Fruit fly (Drosophila melanogaster) whole organism, adult: Measurements from ENCODE around the gene Nsun5.

Experiments
- CG11617 ChIP-seq: fragments of 200-800 bp; sonication (Bioruptor generic); optimal IDR thresholded peaks from 2 replicates; lab custom pipeline; 2017; ENCODE audit warnings: mild to moderate bottlenecking, missing biosample characterization, missing genetic modification reagents, missing genetic modification characterization
- CG12768 ChIP-seq: fragments of 200-800 bp; sonication (Bioruptor generic); optimal IDR thresholded peaks from 2 replicates; lab custom pipeline; 2017; ENCODE audit warnings: missing biosample characterization, missing genetic modification characterization, mild to moderate bottlenecking, moderate library complexity, missing genetic modification reagents
- CG14711 ChIP-seq: fragments of 200-800 bp; sonication (Bioruptor generic); optimal IDR thresholded peaks from 2 replicates; lab custom pipeline; 2018; ENCODE audit warnings: missing biosample characterization, mild to moderate bottlenecking, missing genetic modification characterization, moderate library complexity
- CG1620 ChIP-seq: fragments of 200-800 bp; sonication (Bioruptor generic); optimal IDR thresholded peaks from 2 replicates; lab custom pipeline; 2016; ENCODE audit warnings: missing biosample characterization, missing genetic modification characterization
- CG33017 ChIP-seq: fragments of 200-800 bp; sonication (Bioruptor generic); optimal IDR thresholded peaks from 2 replicates; lab custom pipeline; 2018; ENCODE audit warnings: missing biosample characterization, mild to moderate bottlenecking, missing genetic modification characterization, moderate library complexity
- CG5204 ChIP-seq: fragments of 200-800 bp; sonication (Bioruptor generic); optimal IDR thresholded peaks from 2 replicates; lab custom pipeline; 2016; ENCODE audit warnings: missing biosample characterization, missing genetic modification characterization
- CG7045 ChIP-seq: fragments of 200-800 bp; sonication (Bioruptor generic); optimal IDR thresholded peaks from 2 replicates; lab custom pipeline; 2017; ENCODE audit warnings: missing biosample characterization, mild to moderate bottlenecking, missing genetic modification characterization
- CG7101 ChIP-seq: fragments of 200-800 bp; sonication (Bioruptor generic); optimal IDR thresholded peaks from 2 replicates; lab custom pipeline; 2018; ENCODE audit warnings: missing biosample characterization, mild to moderate bottlenecking, missing genetic modification characterization, moderate library complexity
- Clk ChIP-seq: fragments of 200-800 bp; sonication (Bioruptor generic); optimal IDR thresholded peaks from 2 replicates; lab custom pipeline; 2017; ENCODE audit warnings: missing biosample characterization, missing genetic modification characterization
- Crg-1 ChIP-seq: fragments of 200-800 bp; sonication (Bioruptor generic); optimal IDR thresholded peaks from 2 replicates; lab custom pipeline; 2016; ENCODE audit warnings: missing biosample characterization, missing genetic modification characterization
- Hr96 ChIP-seq: fragments of 200-800 bp; sonication (Bioruptor generic); optimal IDR thresholded peaks from 2 replicates; lab custom pipeline; 2016; ENCODE audit warnings: missing biosample characterization, missing genetic modification characterization
- Mnt ChIP-seq: fragments of 200-800 bp; sonication (Bioruptor generic); optimal IDR thresholded peaks from 2 replicates; lab custom pipeline; 2016; ENCODE audit warnings: missing biosample characterization, mild to moderate bottlenecking, missing genetic modification characterization
- bab1 ChIP-seq: fragments of 200-800 bp; sonication (Bioruptor generic); optimal IDR thresholded peaks from 3 replicates; lab custom pipeline; 2019; ENCODE audit warnings: missing biosample characterization, mild to moderate bottlenecking, missing genetic modification characterization, moderate library complexity
- cic ChIP-seq: fragments of 200-800 bp; sonication (Bioruptor generic); optimal IDR thresholded peaks from 2 replicates; lab custom pipeline; 2017; ENCODE audit warnings: missing biosample characterization, mild to moderate bottlenecking, missing genetic modification characterization, moderate library complexity
- cnc ChIP-seq, 2 experiments: fragments of >200 bp; optimal IDR thresholded peaks; 2 replicates each; lab custom pipeline; 2017
- kay ChIP-seq: fragments of 200-800 bp; sonication (Bioruptor generic); peaks from one replicate; lab custom pipeline; 2016; ENCODE audit warnings: missing biosample characterization, missing genetic modification characterization, borderline replicate concordance
- ovo ChIP-seq: fragments of 200-800 bp; sonication (Bioruptor generic); optimal IDR thresholded peaks from 2 replicates; lab custom pipeline; 2016; ENCODE audit warnings: missing biosample characterization, missing genetic modification characterization
- pad ChIP-seq: fragments of 200-800 bp; sonication (Bioruptor generic); optimal IDR thresholded peaks from 3 replicates; lab custom pipeline; 2017; ENCODE audit warnings: missing biosample characterization, missing genetic modification characterization, mild to moderate bottlenecking, moderate library complexity, missing genetic modification reagents
- tj ChIP-seq: fragments of 200-800 bp; sonication (Bioruptor generic); optimal IDR thresholded peaks from 3 replicates; lab custom pipeline; 2017; ENCODE audit warnings: missing biosample characterization, mild to moderate bottlenecking, missing genetic modification characterization, moderate library complexity
- toe ChIP-seq: fragments of 200-800 bp; sonication (Bioruptor generic); optimal IDR thresholded peaks from 2 replicates; lab custom pipeline; 2016; ENCODE audit warnings: missing biosample characterization, missing genetic modification characterization

Gene Nsun5

DNA sequence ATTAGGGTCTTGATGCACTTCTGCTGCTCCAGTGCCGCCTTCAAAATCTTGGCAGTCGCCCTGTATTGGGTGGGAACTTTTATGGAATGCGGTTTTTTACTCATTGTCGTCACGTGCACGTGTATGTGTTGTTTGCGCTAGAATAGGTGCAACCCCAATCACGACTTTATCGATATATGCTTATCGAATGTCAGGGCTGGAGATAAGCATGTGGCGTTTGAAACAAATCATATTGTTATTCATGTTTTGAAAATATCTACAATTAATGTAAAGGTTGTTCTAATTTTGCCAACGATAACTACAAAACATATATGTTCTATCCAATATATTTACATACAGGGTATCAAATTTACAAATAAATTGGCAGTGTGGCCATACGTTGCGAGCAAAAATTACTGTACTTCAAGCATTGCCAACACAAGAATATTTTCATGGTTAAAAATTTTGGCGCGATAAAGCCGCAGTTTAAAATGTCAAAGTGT lies at the start of gene Nsun5, which contains the start of gene CG42359:
TSS of gene Nsun5 (minus strand) at position 166 of the 482 bp plus-strand sequence.
TSS of gene CG42359 (minus strand) at position 166 of the 482 bp plus-strand sequence.
- TF ChIP-seq ovo (GFP tag; lab: Kevin White, UChicago) (peak; percentile 79), CG12768 (GFP tag; lab: Kevin White, UChicago) (peak; percentile 75), Mnt (GFP tag; lab: Kevin White, UChicago) (peak; percentile 98), CG1620 (GFP tag; lab: Kevin White, UChicago) (peak; percentile 88), pad (GFP tag; lab: Kevin White, UChicago) (peak; percentile 67), CG11617 (peak; percentile 81), Clk (GFP tag; lab: Kevin White, UChicago) (peak; percentile 87), CG33017 (peak; percentile 80), cic (peak; percentile 71), Hr96 (GFP tag; lab: Kevin White, UChicago) (peak; percentile 88), tj (GFP tag; lab: Kevin White, UChicago) (peak; percentile 64), kay (GFP tag; lab: Kevin White, UChicago) (no peak), bab1 (peak; percentile 91), CG5204 (GFP tag; lab: Kevin White, UChicago) (peak; percentile 86), CG7101 (tag; lab: Kevin White, UChicago) (peak; percentile 97), toe (GFP tag; lab: Kevin White, UChicago) (peak; percentile 93), Crg-1 (peak; percentile 66), cnc (optimal IDR thresholded peaks at IDR 0.05; lab: Kevin White, UChicago) (no peak), CG7045 (GFP tag; lab: Kevin White, UChicago) (peak; percentile 67), CG14711 (tag; lab: Kevin White, UChicago) (peak; percentile 90)

DNA sequence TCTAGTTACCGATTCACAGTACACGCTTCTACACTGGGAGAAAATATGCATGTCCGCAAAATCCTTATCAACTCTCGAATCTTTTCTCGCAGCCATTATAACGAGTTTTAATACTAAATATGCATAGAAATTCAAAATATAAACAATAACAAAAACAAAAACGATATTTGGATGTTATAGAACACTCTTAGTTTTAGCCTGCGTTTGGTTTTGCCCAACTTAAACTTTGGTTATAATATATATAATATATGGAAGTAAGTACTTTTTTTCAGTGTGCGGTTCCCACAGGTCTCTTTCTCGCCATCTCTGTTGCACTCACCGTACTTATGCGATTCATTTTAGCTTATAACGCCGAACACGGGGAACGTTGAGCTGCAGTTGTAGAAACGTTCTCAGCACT lies 49.7 kb upstream of the Nsun5 start, which contains the start of gene cry:
TSS of gene cry (plus strand) at position 377 of the 400 bp plus-strand sequence.
- TF ChIP-seq CG11617 (peak; percentile 99), bab1 (peak; percentile 95), tj (GFP tag; lab: Kevin White, UChicago) (peak; percentile 97), CG12768 (GFP tag; lab: Kevin White, UChicago) (peak; percentile 99), Crg-1 (peak; percentile 89), pad (GFP tag; lab: Kevin White, UChicago) (peak; percentile 96), Hr96 (GFP tag; lab: Kevin White, UChicago) (peak; percentile 92), CG7045 (GFP tag; lab: Kevin White, UChicago) (peak; percentile 99), ovo (GFP tag; lab: Kevin White, UChicago) (peak; percentile 89), CG5204 (GFP tag; lab: Kevin White, UChicago) (peak; percentile 96), CG1620 (GFP tag; lab: Kevin White, UChicago) (peak; percentile 93), toe (GFP tag; lab: Kevin White, UChicago) (peak; percentile 95), cic (peak; percentile 96), Clk (GFP tag; lab: Kevin White, UChicago) (peak; percentile 98), Mnt (GFP tag; lab: Kevin White, UChicago) (peak; percentile 86), cnc (optimal IDR thresholded peaks at IDR 0.05; lab: Kevin White, UChicago) (no peak), CG7101 (tag; lab: Kevin White, UChicago) (peak; percentile 97), kay (GFP tag; lab: Kevin White, UChicago) (peak; percentile 93), CG14711 (tag; lab: Kevin White, UChicago) (peak; percentile 95), CG33017 (peak; percentile 96)

DNA sequence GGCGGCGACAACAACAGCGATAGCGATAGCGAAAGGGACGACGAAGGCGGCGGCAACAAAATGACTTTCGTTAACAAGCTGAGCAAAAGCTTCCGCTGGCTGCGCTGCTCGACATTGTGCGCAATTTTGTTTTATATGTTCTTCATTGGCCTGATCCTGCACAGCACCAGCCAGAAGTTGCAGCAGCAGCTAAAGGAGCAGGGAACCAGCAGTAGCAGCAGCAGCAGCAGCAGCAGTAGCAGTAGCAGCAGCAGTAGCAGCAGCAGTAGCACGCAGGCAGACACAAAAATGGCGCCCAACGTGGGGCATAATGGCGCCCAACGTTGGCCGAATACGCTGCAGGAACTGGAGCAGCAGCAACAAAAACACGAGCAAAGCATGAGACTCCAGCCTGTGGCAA lies 27.9 kb upstream of the Nsun5 start:
- TF ChIP-seq Clk (GFP tag; lab: Kevin White, UChicago): no peak

DNA sequence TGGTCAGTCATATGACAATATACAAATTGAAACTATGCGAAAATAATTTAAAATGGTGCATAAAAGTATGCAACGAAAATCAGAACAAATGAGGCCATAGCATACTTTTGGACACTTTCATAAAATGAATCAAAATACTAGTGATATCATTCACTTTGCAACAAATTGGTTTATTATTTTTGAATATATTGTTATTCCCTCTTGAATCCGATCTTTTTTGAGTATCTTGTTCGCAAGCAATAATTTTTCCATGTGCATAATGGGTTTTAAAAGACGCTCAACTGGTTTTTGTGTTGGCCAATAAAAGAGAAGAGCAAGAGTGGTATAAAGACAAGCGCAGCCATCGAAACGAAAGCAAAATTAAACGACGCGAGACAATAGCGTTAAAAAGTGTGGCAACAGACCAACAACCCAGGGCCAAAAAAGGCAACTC lies 25.6 kb upstream of the Nsun5 start:
- TF ChIP-seq cic: no peak
- TF ChIP-seq cnc (optimal IDR thresholded peaks at IDR 0.05; lab: Kevin White, UChicago): no peak
- no peak for TF ChIP-seq Hr96 (GFP tag; lab: Kevin White, UChicago)
- TF ChIP-seq pad (GFP tag; lab: Kevin White, UChicago): no peak
- no peak for TF ChIP-seq Clk (GFP tag; lab: Kevin White, UChicago)
- no peak for TF ChIP-seq CG14711 (tag; lab: Kevin White, UChicago)
- TF ChIP-seq ovo (GFP tag; lab: Kevin White, UChicago): no peak
- TF ChIP-seq CG5204 (GFP tag; lab: Kevin White, UChicago): no peak
- TF ChIP-seq Mnt (GFP tag; lab: Kevin White, UChicago): no peak
- no peak for TF ChIP-seq toe (GFP tag; lab: Kevin White, UChicago)
- TF ChIP-seq tj (GFP tag; lab: Kevin White, UChicago): no peak
- TF ChIP-seq CG11617: no peak
- TF ChIP-seq CG1620 (GFP tag; lab: Kevin White, UChicago): no peak
- no peak for TF ChIP-seq CG7101 (tag; lab: Kevin White, UChicago)
- TF ChIP-seq CG12768 (GFP tag; lab: Kevin White, UChicago): no peak

DNA sequence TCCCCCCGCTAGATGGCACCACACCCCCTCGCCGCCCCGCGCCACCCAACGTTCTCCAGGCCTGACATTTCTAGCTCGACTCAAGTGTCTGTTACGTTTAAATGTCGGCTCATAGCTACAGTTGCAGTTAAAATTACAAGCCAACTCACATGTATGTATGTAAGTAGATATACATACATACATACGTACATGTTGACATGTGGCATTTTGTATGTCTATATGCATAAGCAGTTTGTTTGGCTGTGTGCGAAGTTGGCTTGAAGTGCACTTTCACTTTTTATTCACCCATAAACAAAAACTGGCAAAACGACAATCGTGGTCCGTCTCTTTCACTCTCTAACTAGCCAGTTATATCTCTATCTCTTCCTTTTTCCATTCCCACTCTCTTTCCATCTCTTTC lies 20.7 kb upstream of the Nsun5 start:
- no peak for TF ChIP-seq CG12768 (GFP tag; lab: Kevin White, UChicago)
- no peak for TF ChIP-seq CG14711 (tag; lab: Kevin White, UChicago)
- TF ChIP-seq Hr96 (GFP tag; lab: Kevin White, UChicago): no peak
- TF ChIP-seq cnc (optimal IDR thresholded peaks at IDR 0.05; lab: Kevin White, UChicago): no peak
- TF ChIP-seq CG33017: no peak
- no peak for TF ChIP-seq bab1
- no peak for TF ChIP-seq CG7101 (tag; lab: Kevin White, UChicago)
- TF ChIP-seq cic: no peak

DNA sequence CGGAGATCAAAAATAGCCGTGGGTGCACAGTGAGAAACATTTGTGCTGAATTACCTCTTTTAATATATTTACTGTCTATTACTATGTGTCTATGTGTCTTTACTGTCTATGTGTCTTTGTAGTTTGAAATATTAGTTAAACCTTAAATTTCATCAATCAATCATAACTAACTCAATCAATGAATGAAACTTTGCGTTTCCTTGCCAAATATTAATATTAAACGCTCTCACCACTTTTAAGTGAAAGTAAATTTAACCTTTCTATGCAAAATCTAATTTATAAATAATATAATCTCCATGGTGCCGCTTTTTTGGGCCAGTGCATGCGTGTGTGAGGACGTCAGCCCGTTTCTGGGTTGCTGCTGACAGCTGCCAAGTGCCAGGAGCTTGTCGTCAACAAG lies 19.1 kb upstream of the Nsun5 start:
- TF ChIP-seq CG5204 (GFP tag; lab: Kevin White, UChicago) (peak; percentile 18), cnc (optimal IDR thresholded peaks at IDR 0.05; lab: Kevin White, UChicago) (no peak)
